Worm (Caenorhabditis elegans): ENCODE results near the gene pycr-1.

DNA sequence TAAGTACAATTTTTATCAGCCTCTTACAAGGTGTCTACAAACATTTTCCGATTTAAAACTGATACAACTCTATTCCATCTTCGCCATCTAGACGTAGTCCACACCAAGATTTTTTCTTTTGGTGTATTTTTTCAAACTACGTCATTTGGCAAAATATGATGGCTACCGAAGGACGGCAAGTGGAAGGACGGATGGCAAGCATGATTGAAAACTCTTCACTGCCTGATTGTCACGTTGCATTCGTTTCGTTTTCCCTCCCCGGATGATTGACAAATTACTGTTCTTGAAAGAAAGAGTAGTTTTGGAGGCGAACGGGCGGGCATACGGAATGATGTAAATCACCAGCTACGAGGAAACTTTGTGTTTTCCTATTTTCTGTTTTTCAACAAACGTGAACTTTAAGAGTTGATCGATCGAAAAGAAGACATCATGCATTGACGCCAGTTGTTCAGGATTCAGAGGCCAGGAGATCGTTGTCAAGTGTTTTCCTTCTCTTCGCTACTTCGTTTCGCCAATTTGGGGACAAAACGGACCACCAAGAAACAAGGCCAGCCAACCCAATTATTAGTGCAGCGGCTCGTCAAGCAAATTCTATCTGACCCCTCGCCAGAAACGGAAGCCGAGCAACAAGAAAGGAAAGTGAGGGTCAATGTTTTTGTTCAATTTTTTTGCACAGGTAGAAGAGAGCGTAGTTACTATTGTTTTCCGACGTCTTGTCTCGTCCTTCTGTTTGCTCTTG, 31.9 kb downstream of the pycr-1 start:
- TF ChIP-seq nhr-11 (tag; optimal IDR thresholded peaks at IDR 0.05) (no peak), nhr-23 (tag; optimal IDR thresholded peaks at IDR 0.05) (no peak), nhr-67 (tag; optimal IDR thresholded peaks at IDR 0.05) (no peak), elt-2 (tag; optimal IDR thresholded peaks at IDR 0.05) (no peak), unc-39 (tag; optimal IDR thresholded peaks at IDR 0.05) (no peak), elt-1 (tag; optimal IDR thresholded peaks at IDR 0.05) (no peak), jun-1 (tag; optimal IDR thresholded peaks at IDR 0.05) (no peak), ama-1 (optimal IDR thresholded peaks at IDR 0.05) (no peak), R02D3.7 (tag; optimal IDR thresholded peaks at IDR 0.05) (no peak), fkh-10 (GFP tag; optimal IDR thresholded peaks at IDR 0.05) (no peak), zag-1 (tag; optimal IDR thresholded peaks at IDR 0.05) (no peak)
